Worm (Caenorhabditis elegans): ENCODE results near the gene F13E6.2.

DNA sequence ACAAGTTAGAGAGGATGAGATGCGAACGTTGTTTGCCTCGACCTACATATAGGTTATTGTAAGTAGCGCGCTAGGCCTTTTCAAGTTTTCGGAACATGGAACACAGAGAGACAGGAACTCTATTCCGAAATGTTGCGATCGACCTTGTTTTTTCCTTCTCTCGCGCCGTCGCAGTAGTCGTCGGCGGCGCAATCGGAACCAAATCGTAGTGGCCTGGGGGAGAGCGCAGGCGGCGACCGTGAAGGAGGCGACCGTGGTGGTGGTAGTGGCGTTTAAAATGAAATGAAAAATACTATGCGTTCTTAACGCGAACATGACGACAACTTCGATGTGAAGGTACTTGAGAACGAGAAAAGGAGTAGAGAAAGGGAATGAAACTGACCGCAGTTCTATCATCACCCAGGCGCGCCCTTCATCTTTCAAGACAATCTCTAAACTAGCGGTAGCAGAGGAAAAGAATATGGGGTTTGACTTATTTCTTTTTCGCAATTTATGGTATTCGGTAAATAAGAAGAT lies 26.5 kb downstream of the F13E6.2 start:
- no peak for TF ChIP-seq blmp-1 (tag; optimal IDR thresholded peaks at IDR 0.05)
- TF ChIP-seq ceh-83 (GFP tag; optimal IDR thresholded peaks at IDR 0.05): no peak
- TF ChIP-seq unc-120 (tag; optimal IDR thresholded peaks at IDR 0.05; ENCODE audit: poor library complexity, severe bottlenecking): no peak
- no peak for TF ChIP-seq ces-1 (GFP tag; optimal IDR thresholded peaks at IDR 0.05)
- TF ChIP-seq pha-4 (tag; optimal IDR thresholded peaks at IDR 0.05): no peak
- no peak for TF ChIP-seq unc-62 (GFP tag; optimal IDR thresholded peaks at IDR 0.05)
- no peak for TF ChIP-seq mab-5 (tag; optimal IDR thresholded peaks at IDR 0.05)
